Worm (Caenorhabditis elegans): ENCODE measurements around the gene Y1A5A.1.

DNA sequence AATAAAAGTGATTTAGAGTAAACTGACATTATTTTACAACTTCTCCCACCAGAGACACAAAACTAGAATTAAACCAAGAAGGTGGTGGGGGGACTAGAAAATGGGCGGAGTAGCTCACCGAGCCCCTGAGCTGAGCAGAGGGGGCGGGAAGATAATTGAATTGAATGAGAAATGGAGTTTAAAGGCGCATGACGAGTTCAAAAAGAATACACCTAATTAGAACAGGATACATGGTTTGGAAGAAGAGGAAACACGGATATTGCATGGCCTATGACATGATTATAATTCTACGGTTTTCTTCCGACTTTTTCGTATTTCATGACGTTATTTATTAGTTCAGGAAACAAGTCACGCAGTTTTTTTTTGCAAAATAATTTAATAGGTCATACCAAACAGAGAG lies 41.6 kb upstream of the Y1A5A.1 start, which contains the start of gene T02C12.5:
- no peak for TF ChIP-seq ceh-22 (tag; optimal IDR thresholded peaks at IDR 0.05)
- TF ChIP-seq F13H6.1 (tag; optimal IDR thresholded peaks at IDR 0.05): no peak
- TF ChIP-seq lim-6 (tag; optimal IDR thresholded peaks at IDR 0.05): no peak
- TF ChIP-seq lin-11 (tag; optimal IDR thresholded peaks at IDR 0.05): no peak
- no peak for TF ChIP-seq mec-3 (tag; optimal IDR thresholded peaks at IDR 0.05; ENCODE audit: borderline replicate concordance)
- no peak for TF ChIP-seq dmd-4 (tag; optimal IDR thresholded peaks at IDR 0.05; ENCODE audit: borderline replicate concordance)
- no peak for TF ChIP-seq hlh-15 (tag; optimal IDR thresholded peaks at IDR 0.05)
- no peak for TF ChIP-seq nhr-11 (tag; optimal IDR thresholded peaks at IDR 0.05)
